Fruit fly (Drosophila melanogaster): ENCODE results near the gene Ype.
A peak's percentile ranks its signal among the peaks of the same experiment; 100 is the strongest.

DNA sequence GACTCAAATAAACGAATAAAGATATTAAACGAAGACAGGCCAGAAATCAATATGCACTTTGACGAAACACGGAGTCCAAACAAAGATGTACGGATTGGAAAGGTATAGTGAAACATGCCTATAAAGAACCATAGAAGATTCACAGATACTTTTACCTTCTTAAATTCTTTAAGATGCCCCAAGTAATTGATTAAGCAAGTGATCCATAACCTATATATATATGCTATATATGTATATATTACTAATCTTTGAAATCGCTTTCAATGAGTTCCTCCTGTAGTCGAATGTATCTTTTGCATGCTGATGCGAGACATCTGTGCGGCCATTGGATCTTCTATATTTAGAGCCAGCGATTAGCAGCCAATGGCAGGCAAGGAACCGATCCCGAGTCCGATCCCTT, 19.1 kb downstream of the Ype start, which contains the start of gene dmrt11E:
- TF ChIP-seq CG10348 (GFP tag; IDR thresholded peaks at IDR 0.05) (no peak), CG32121 (GFP tag; IDR thresholded peaks at IDR 0.05) (peak; percentile 27; the same call in 1 of the 2 replicates), Snoo (tag; optimal IDR thresholded peaks at IDR 0.05) (no peak), CG9948 (tag; optimal IDR thresholded peaks at IDR 0.05) (peak; percentile 46), CG14655 (GFP tag; optimal IDR thresholded peaks at IDR 0.05) (peak; percentile 58), Pif1B (GFP tag; optimal IDR thresholded peaks at IDR 0.05) (no peak), CG4496 (GFP tag; IDR thresholded peaks at IDR 0.05) (peak; percentile 64; the same call in 2 of the 3 replicates), Ets98B (GFP tag; IDR thresholded peaks at IDR 0.05) (peak; percentile 34; the same call in 1 of the 2 replicates), CG12605 (GFP tag; IDR thresholded peaks at IDR 0.05) (no peak), fd96Ca (GFP tag; IDR thresholded peaks at IDR 0.05) (no peak), CG15710 (tag; optimal IDR thresholded peaks at IDR 0.05) (peak; percentile 59), CG13204 (GFP tag; optimal IDR thresholded peaks at IDR 0.05) (no peak)

Data from whole organism, pupa.